Fruit fly (Drosophila melanogaster) Kc167 (cell line): Measurements from ENCODE around the gene Gba1a.

Source experiments
- h ChIP-seq: fragments of >200 bp; optimal IDR thresholded peaks from 3 replicates; lab custom pipeline; 2018; ENCODE audit warnings: missing external identifiers
- insv ChIP-seq: fragments of >200 bp; optimal IDR thresholded peaks from 3 replicates; lab custom pipeline; 2018; ENCODE audit warnings: missing external identifiers
- psq ChIP-seq: fragments of >200 bp; optimal IDR thresholded peaks from 2 replicates; lab custom pipeline; 2017; ENCODE audit warnings: missing external identifiers
- ttk ChIP-seq: sonication (Bioruptor generic); optimal IDR thresholded peaks from 2 replicates; lab custom pipeline; 2017; ENCODE audit warnings: missing external identifiers

- TF ChIP-seq insv, result no peak
- no peak for TF ChIP-seq h (lab: Kevin White, UChicago)
- TF ChIP-seq ttk (lab: Kevin White, UChicago), result no peak
- TF ChIP-seq psq (lab: Kevin White, UChicago), result no peak
Observed at dm6 chr3R:23666672-23667211, 33.7 kb upstream of the Gba1a start.
